Worm (Caenorhabditis elegans) whole organism, young adult: ENCODE data around the gene C13A2.12.
A peak's percentile ranks its signal among the peaks of the same experiment; 100 is the strongest.

Source experiments
- F10E7.11 ChIP-seq: sonication (generic microtip); optimal IDR thresholded peaks from 2 replicates; lab custom pipeline; 2017; ENCODE audit warnings: mild to moderate bottlenecking, missing genetic modification characterization, moderate library complexity, missing compliant biosample characterization
- T07F8.4 ChIP-seq: sonication (generic microtip); optimal IDR thresholded peaks from 2 replicates; lab custom pipeline; 2016; ENCODE audit warnings: mild to moderate bottlenecking, missing genetic modification characterization, moderate library complexity, missing compliant biosample characterization
- T26A5.8 ChIP-seq: sonication (generic microtip); optimal IDR thresholded peaks from 2 replicates; lab custom pipeline; 2016; ENCODE audit warnings: missing genetic modification characterization, missing compliant biosample characterization
- Y79H2A.3 ChIP-seq: fragments of 200-800 bp; sonication (Bioruptor generic); conservative IDR thresholded peaks from 2 replicates; pipeline ENCODE4 v1.3.6; 2022; ENCODE audit warnings: missing genetic modification reagents, missing genetic modification characterization, missing compliant biosample characterization
- ZK185.1 ChIP-seq: sonication (generic microtip); optimal IDR thresholded peaks from 2 replicates; lab custom pipeline; 2016; ENCODE audit warnings: mild to moderate bottlenecking, missing genetic modification characterization, missing compliant biosample characterization; ENCODE audit not compliant: poor library complexity, severe bottlenecking
- akir-1 ChIP-seq: fragments of 200-800 bp; sonication (Bioruptor generic); optimal IDR thresholded peaks from 2 replicates; lab custom pipeline; 2018; ENCODE audit warnings: mild to moderate bottlenecking, missing genetic modification characterization, moderate library complexity, missing compliant biosample characterization
- aptf-2 ChIP-seq: fragments of 200-800 bp; sonication (Bioruptor generic); conservative IDR thresholded peaks from 2 replicates; pipeline ENCODE4 v1.3.6; 2022; ENCODE audit warnings: missing genetic modification reagents, missing genetic modification characterization, missing compliant biosample characterization
- aptf-3 ChIP-seq: fragments of 200-800 bp; sonication (Bioruptor generic); IDR thresholded peaks from 2 replicates; pipeline ENCODE4 v1.3.6; 2022; ENCODE audit warnings: missing genetic modification characterization, missing compliant biosample characterization
- athp-1 ChIP-seq: sonication (generic microtip); optimal IDR thresholded peaks from 2 replicates; lab custom pipeline; 2017; ENCODE audit warnings: mild to moderate bottlenecking, missing genetic modification characterization, missing compliant biosample characterization
- attf-3 ChIP-seq: fragments of 200-800 bp; sonication (Bioruptor generic); conservative IDR thresholded peaks from 2 replicates; pipeline ENCODE4 v1.3.6; 2022; ENCODE audit warnings: missing genetic modification reagents, missing genetic modification characterization, missing compliant biosample characterization
- bed-2 ChIP-seq: fragments of 200-800 bp; sonication (Bioruptor generic); IDR thresholded peaks from 2 replicates; pipeline ENCODE4 v1.3.6; 2022; ENCODE audit warnings: missing genetic modification reagents, missing genetic modification characterization, missing compliant biosample characterization
- ceh-100 ChIP-seq: fragments of 200-800 bp; sonication (Bioruptor generic); IDR thresholded peaks from 2 replicates; pipeline ENCODE4 v1.3.6; 2022; ENCODE audit warnings: missing genetic modification reagents, missing genetic modification characterization, missing compliant biosample characterization
- ceh-27 ChIP-seq: fragments of 200-800 bp; sonication (Bioruptor generic); optimal IDR thresholded peaks from 2 replicates; lab custom pipeline; 2018; ENCODE audit warnings: mild to moderate bottlenecking, missing genetic modification characterization, moderate library complexity, missing compliant biosample characterization
- ceh-40 ChIP-seq: fragments of 200-800 bp; sonication (Bioruptor generic); IDR thresholded peaks from 2 replicates; pipeline ENCODE4 v1.3.6; 2022; ENCODE audit warnings: missing genetic modification characterization, missing compliant biosample characterization
- ceh-58 ChIP-seq: fragments of 200-800 bp; sonication (Bioruptor generic); IDR thresholded peaks from 2 replicates; pipeline ENCODE4 v1.3.6; 2022; ENCODE audit warnings: missing genetic modification characterization, missing compliant biosample characterization
- chd-7 ChIP-seq: sonication (generic microtip); optimal IDR thresholded peaks from 2 replicates; lab custom pipeline; 2016; ENCODE audit warnings: mild to moderate bottlenecking, missing genetic modification characterization, moderate library complexity, missing compliant biosample characterization
- dpff-1 ChIP-seq: sonication (generic microtip); optimal IDR thresholded peaks from 2 replicates; lab custom pipeline; 2017; ENCODE audit warnings: mild to moderate bottlenecking, missing genetic modification characterization, missing compliant biosample characterization
- dpl-1 ChIP-seq: fragments of 150-350 bp; optimal IDR thresholded peaks from 2 replicates; lab custom pipeline; 2014; ENCODE audit warnings: missing biosample characterization, missing genetic modification reagents, missing genetic modification characterization
- gei-17 ChIP-seq: fragments of 200-800 bp; sonication (Bioruptor generic); optimal IDR thresholded peaks from 2 replicates; lab custom pipeline; 2018; ENCODE audit warnings: mild to moderate bottlenecking, missing genetic modification characterization, missing compliant biosample characterization
- hmg-1.2 ChIP-seq: fragments of 200-800 bp; sonication (Bioruptor generic); IDR thresholded peaks from 2 replicates; pipeline ENCODE4 v1.3.6; 2022; ENCODE audit warnings: missing genetic modification reagents, missing genetic modification characterization, missing compliant biosample characterization
- lin-40 ChIP-seq: sonication (generic microtip); optimal IDR thresholded peaks from 2 replicates; lab custom pipeline; 2016; ENCODE audit warnings: missing genetic modification characterization, mild to moderate bottlenecking, missing compliant biosample characterization, missing genotype, missing genetic modification reagents
- madf-8 ChIP-seq: fragments of 200-800 bp; sonication (Bioruptor generic); conservative IDR thresholded peaks from 2 replicates; pipeline ENCODE4 v1.3.6; 2022; ENCODE audit warnings: missing genetic modification reagents, missing genetic modification characterization, missing compliant biosample characterization
- mes-4 ChIP-seq: sonication (generic microtip); optimal IDR thresholded peaks from 2 replicates; lab custom pipeline; 2016; ENCODE audit warnings: missing genotype, missing genetic modification characterization, missing compliant biosample characterization
- nfya-1 ChIP-seq: sonication (generic microtip); optimal IDR thresholded peaks from 2 replicates; lab custom pipeline; 2017; ENCODE audit warnings: antibody characterized with exemption, missing compliant biosample characterization, missing genetic modification characterization, borderline replicate concordance; ENCODE audit not compliant: insufficient read depth
- nfya-2 ChIP-seq: fragments of 200-800 bp; sonication (Bioruptor generic); IDR thresholded peaks from 2 replicates; pipeline ENCODE4 v1.3.6; 2022; ENCODE audit warnings: missing genetic modification reagents, missing genetic modification characterization, missing compliant biosample characterization
- pha-4 ChIP-seq: fragments of 150-350 bp; sonication (generic microtip); optimal IDR thresholded peaks from 2 replicates; lab custom pipeline; 2014; ENCODE audit warnings: missing biosample characterization, missing genetic modification reagents, missing genetic modification characterization
- rec-8 ChIP-seq, 2 experiments: sonication (generic microtip); optimal IDR thresholded peaks; 2 replicates each; lab custom pipeline; 2016; ENCODE audit warnings: mild to moderate bottlenecking in 2 of 2, missing genetic modification characterization in 2 of 2, missing genetic modification reagents in 2 of 2, missing genotype in 2 of 2, missing biosample characterization in 1 of 2, missing compliant biosample characterization in 1 of 2, moderate library complexity in 1 of 2
- snpc-1.1 ChIP-seq: sonication (generic microtip); optimal IDR thresholded peaks from 2 replicates; lab custom pipeline; 2017; ENCODE audit warnings: missing genetic modification characterization, mild to moderate bottlenecking, missing compliant biosample characterization, antibody characterized with exemption, moderate library complexity, missing genotype, missing genetic modification reagents; ENCODE audit not compliant: insufficient read depth
- snpc-1.3 ChIP-seq: sonication (generic microtip); optimal IDR thresholded peaks from 2 replicates; lab custom pipeline; 2017; ENCODE audit warnings: missing genetic modification characterization, mild to moderate bottlenecking, missing compliant biosample characterization, antibody characterized with exemption, moderate library complexity, missing genotype, missing genetic modification reagents; ENCODE audit not compliant: insufficient read depth
- snpc-4 ChIP-seq, 5 experiments: fragments of 150-350 bp in 1 of 5; sonication (generic microtip) in 4 of 5; optimal IDR thresholded peaks; 2 replicates each; lab custom pipeline; 2014 to 2018; ENCODE audit warnings: missing genetic modification characterization in 5 of 5, missing biosample characterization in 3 of 5, antibody characterized with exemption in 2 of 5, mild to moderate bottlenecking in 2 of 5, missing compliant biosample characterization in 2 of 5, missing genotype in 2 of 5, moderate library complexity in 2 of 5, missing genetic modification reagents in 1 of 5
- sptf-2 ChIP-seq: fragments of 200-800 bp; sonication (Bioruptor generic); optimal IDR thresholded peaks from 2 replicates; lab custom pipeline; 2018; ENCODE audit warnings: mild to moderate bottlenecking, missing genetic modification characterization, missing compliant biosample characterization
- unc-62 ChIP-seq: fragments of 150-350 bp; optimal IDR thresholded peaks from 2 replicates; lab custom pipeline; 2014; ENCODE audit warnings: missing biosample characterization, missing genetic modification reagents, missing genetic modification characterization
- xnd-1 ChIP-seq: sonication (generic microtip); optimal IDR thresholded peaks from 2 replicates; lab custom pipeline; 2016; ENCODE audit warnings: missing genotype, missing genetic modification reagents, missing genetic modification characterization, missing compliant biosample characterization
- ztf-18 ChIP-seq: sonication (generic microtip); optimal IDR thresholded peaks from 2 replicates; lab custom pipeline; 2016; ENCODE audit warnings: missing genotype, mild to moderate bottlenecking, missing genetic modification characterization, missing compliant biosample characterization
- ztf-28 ChIP-seq: fragments of 200-800 bp; sonication (Bioruptor generic); IDR thresholded peaks from 2 replicates; pipeline ENCODE4 v1.3.6; 2022; ENCODE audit warnings: missing genetic modification reagents, missing genetic modification characterization, missing compliant biosample characterization
- ztf-6 ChIP-seq: fragments of 200-800 bp; sonication (Bioruptor generic); IDR thresholded peaks from 2 replicates; pipeline ENCODE4 v1.3.6; 2022; ENCODE audit warnings: missing genetic modification reagents, missing genetic modification characterization, missing compliant biosample characterization

The C13A2.12 gene

ce11 chrV:7237133-7237532 lies 21.9 kb upstream of the C13A2.12 start, which contains the start of gene hyls-1 (continued):
- TF ChIP-seq ztf-28 (GFP tag; lab: Robert Waterston, UW) (no peak), nfya-2 (GFP tag; lab: Robert Waterston, UW) (no peak), ZK185.1 (tag; lab: Kevin White, UChicago) (peak; percentile 72), aptf-3 (no peak), ztf-6 (GFP tag; lab: Robert Waterston, UW) (no peak), T26A5.8 (tag; lab: Kevin White, UChicago) (no peak), hmg-1.2 (peak; percentile 61), ceh-27 (GFP tag; lab: Kevin White, UChicago) (peak; percentile 33), snpc-1.3 (tag; lab: Kevin White, UChicago) (peak; percentile 44), Y79H2A.3 (GFP tag; lab: Robert Waterston, UW) (no peak), dpl-1 (GFP tag; lab: Kevin White, UChicago) (peak; percentile 85), ceh-58 (no peak), T07F8.4 (tag; lab: Kevin White, UChicago) (no peak), xnd-1 (tag; lab: Kevin White, UChicago) (peak; percentile 56), dpff-1 (tag; lab: Kevin White, UChicago) (no peak), mes-4 (no peak), chd-7 (no peak), akir-1 (no peak), ztf-18 (peak; percentile 53), ceh-40 (no peak), ceh-100 (GFP tag; lab: Robert Waterston, UW) (peak; percentile 74), gei-17 (no peak), lin-40 (tag; lab: Kevin White, UChicago) (peak; percentile 72), snpc-4 (GFP tag; optimal IDR thresholded peaks at IDR 0.05; lab: Kevin White, UChicago) (no peak), snpc-4 (tag; optimal IDR thresholded peaks at IDR 0.05; lab: Kevin White, UChicago) (peak in 3 of 4 experiments; percentile 45 to 60 (median 45)), athp-1 (tag; lab: Kevin White, UChicago) (no peak), snpc-1.1 (tag; lab: Kevin White, UChicago) (no peak), rec-8 (tag; optimal IDR thresholded peaks at IDR 0.05; lab: Kevin White, UChicago) (no peak), sptf-2 (GFP tag; lab: Kevin White, UChicago) (no peak), aptf-2 (GFP tag; lab: Robert Waterston, UW) (no peak)

DNA sequence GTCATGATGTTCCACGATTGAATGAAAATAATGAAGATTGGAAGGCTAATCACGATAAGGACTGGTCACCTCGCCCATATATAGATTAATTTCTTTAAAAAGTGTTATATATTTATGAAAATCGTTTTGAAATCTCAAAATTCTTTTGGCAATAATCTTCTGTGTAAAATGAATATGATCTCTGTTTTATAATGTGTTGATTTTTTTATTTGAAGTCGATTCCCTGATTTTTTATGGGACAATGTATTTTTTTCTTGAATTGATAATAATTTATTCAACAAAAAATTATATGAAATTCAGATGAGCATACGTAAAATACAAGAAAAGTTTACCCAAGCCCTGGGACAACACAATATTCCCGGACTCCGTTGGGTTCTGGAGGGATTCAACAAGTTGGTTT lies 19.6 kb upstream of the C13A2.12 start, which contains the start of gene C05C8.1:
Gene C05C8.1 (plus strand): TSS at position 301 of the 400 bp plus-strand sequence.
- TF ChIP-seq F10E7.11 (tag; lab: Kevin White, UChicago): no peak
- no peak for TF ChIP-seq unc-62
- no peak for TF ChIP-seq nfya-1 (tag; lab: Kevin White, UChicago)

- TF ChIP-seq pha-4 (tag; lab: Kevin White, UChicago) (no peak), attf-3 (GFP tag; lab: Robert Waterston, UW) (no peak), hmg-1.2 (no peak), akir-1 (no peak), athp-1 (tag; lab: Kevin White, UChicago) (no peak), snpc-1.3 (tag; lab: Kevin White, UChicago) (no peak), bed-2 (GFP tag; lab: Robert Waterston, UW) (no peak), snpc-4 (GFP tag; optimal IDR thresholded peaks at IDR 0.05; lab: Kevin White, UChicago) (no peak), snpc-4 (tag; optimal IDR thresholded peaks at IDR 0.05; lab: Kevin White, UChicago) (no peak), madf-8 (GFP tag; lab: Robert Waterston, UW) (no peak)
These were observed 12.1 kb upstream of the C13A2.12 start, which contains the start of gene C05C8.7 for ce11 chrV:7246951-7247350. Gene C05C8.7 (minus strand): TSS chrV:7247050.
